Fruit fly (Drosophila melanogaster) whole organism, embryonic: Measurements from ENCODE around the gene lectin-37Db.

ENCODE experiments used
- Antp ChIP-seq: fragments of 200-800 bp; sonication (Bioruptor generic); optimal IDR thresholded peaks from 3 replicates; lab custom pipeline; 2016; ENCODE audit warnings: missing biosample characterization, missing genetic modification characterization
- CG10209 ChIP-seq: fragments of 200-800 bp; sonication (Bioruptor generic); optimal IDR thresholded peaks from 3 replicates; lab custom pipeline; 2017; ENCODE audit warnings: missing biosample characterization, mild to moderate bottlenecking, missing genetic modification characterization, missing genetic modification reagents
- CG10321 ChIP-seq: fragments of 200-800 bp; sonication (Bioruptor generic); IDR thresholded peaks from 2 replicates; pipeline ENCODE4 v1.3.6; 2022; ENCODE audit warnings: missing biosample characterization, missing genetic modification characterization
- CG10543 ChIP-seq: fragments of 200-800 bp; sonication (Bioruptor generic); optimal IDR thresholded peaks from 3 replicates; lab custom pipeline; 2017; ENCODE audit warnings: missing biosample characterization, mild to moderate bottlenecking, missing genetic modification characterization, moderate library complexity
- CG11247 ChIP-seq: fragments of 200-800 bp; sonication (Bioruptor generic); IDR thresholded peaks from 2 replicates; pipeline ENCODE4 v1.3.6; 2022; ENCODE audit warnings: missing biosample characterization, missing genetic modification characterization
- CG11456 ChIP-seq: fragments of 200-800 bp; sonication (Bioruptor generic); IDR thresholded peaks from 3 replicates; pipeline ENCODE4 v1.3.6; 2022; ENCODE audit warnings: missing biosample characterization, missing genetic modification characterization
- CG11504 ChIP-seq: fragments of 200-800 bp; sonication (Bioruptor generic); optimal IDR thresholded peaks from 3 replicates; lab custom pipeline; 2019; ENCODE audit warnings: missing biosample characterization, mild to moderate bottlenecking, missing genetic modification characterization, moderate library complexity
- CG11695 ChIP-seq: fragments of 200-800 bp; sonication (Bioruptor generic); IDR thresholded peaks from 3 replicates; pipeline ENCODE4 v1.3.6; 2022; ENCODE audit warnings: missing biosample characterization, missing genetic modification characterization
- CG12155 ChIP-seq: fragments of 200-800 bp; sonication (Bioruptor generic); optimal IDR thresholded peaks from 3 replicates; lab custom pipeline; 2016; ENCODE audit warnings: missing biosample characterization, missing genetic modification characterization
- CG12659 ChIP-seq: fragments of 200-800 bp; sonication (Bioruptor generic); optimal IDR thresholded peaks from 3 replicates; lab custom pipeline; 2017; ENCODE audit warnings: mild to moderate bottlenecking, missing biosample characterization, missing genetic modification reagents, missing genetic modification characterization
- CG16815 ChIP-seq: fragments of 200-800 bp; sonication (Bioruptor generic); optimal IDR thresholded peaks from 3 replicates; lab custom pipeline; 2017; ENCODE audit warnings: missing biosample characterization, mild to moderate bottlenecking, missing genetic modification characterization
- CG2712 ChIP-seq: fragments of 200-800 bp; optimal IDR thresholded peaks from 3 replicates; lab custom pipeline; 2019; ENCODE audit warnings: missing biosample characterization, mild to moderate bottlenecking, missing genetic modification characterization, moderate library complexity
- CG3065 ChIP-seq: fragments of 200-800 bp; sonication (Bioruptor generic); optimal IDR thresholded peaks from 2 replicates; lab custom pipeline; 2016; ENCODE audit warnings: missing biosample characterization, missing genetic modification characterization
- CG31441 ChIP-seq: fragments of 200-800 bp; sonication (Bioruptor generic); IDR thresholded peaks from 2 replicates; pipeline ENCODE4 v1.3.6; 2022; ENCODE audit warnings: missing biosample characterization, missing genetic modification characterization
- CG3407 ChIP-seq: fragments of 200-800 bp; sonication (Bioruptor generic); optimal IDR thresholded peaks from 2 replicates; lab custom pipeline; 2018; ENCODE audit warnings: missing biosample characterization, mild to moderate bottlenecking, missing genetic modification characterization
- CG34224 ChIP-seq: fragments of 200-800 bp; sonication (Bioruptor generic); IDR thresholded peaks from 3 replicates; pipeline ENCODE4 v1.3.6; 2022; ENCODE audit warnings: missing biosample characterization, missing genetic modification characterization; ENCODE audit not compliant: partially characterized antibody
- CG3995 ChIP-seq: fragments of 200-800 bp; sonication (Bioruptor generic); optimal IDR thresholded peaks from 3 replicates; lab custom pipeline; 2016; ENCODE audit warnings: missing biosample characterization, missing genetic modification characterization
- CG42726 ChIP-seq: fragments of 200-800 bp; sonication (Bioruptor generic); IDR thresholded peaks from 2 replicates; pipeline ENCODE4 v1.3.6; 2022; ENCODE audit warnings: missing biosample characterization, missing genetic modification characterization; ENCODE audit not compliant: partially characterized antibody
- CG4854 ChIP-seq: fragments of 200-800 bp; sonication (Bioruptor generic); optimal IDR thresholded peaks from 2 replicates; lab custom pipeline; 2016; ENCODE audit warnings: missing biosample characterization, missing genetic modification characterization, inconsistent platforms
- CG6791 ChIP-seq: fragments of 200-800 bp; sonication (Bioruptor generic); IDR thresholded peaks from 3 replicates; pipeline ENCODE4 v1.3.6; 2022; ENCODE audit warnings: missing biosample characterization, missing genetic modification characterization; ENCODE audit not compliant: partially characterized antibody
- CG7372 ChIP-seq: fragments of 200-800 bp; sonication (Bioruptor generic); IDR thresholded peaks from 2 replicates; pipeline ENCODE4 v1.3.6; 2022; ENCODE audit warnings: missing biosample characterization, missing genetic modification characterization
- CG7963 ChIP-seq: fragments of 200-800 bp; sonication (Bioruptor generic); IDR thresholded peaks from 3 replicates; pipeline ENCODE4 v1.3.6; 2022; ENCODE audit warnings: missing biosample characterization, missing genetic modification characterization; ENCODE audit not compliant: partially characterized antibody
- CG8944 ChIP-seq: fragments of 200-800 bp; sonication (Bioruptor generic); optimal IDR thresholded peaks from 3 replicates; lab custom pipeline; 2016; ENCODE audit warnings: missing biosample characterization, missing genetic modification characterization
- Chrac-16 ChIP-seq: fragments of 200-800 bp; sonication (Bioruptor generic); optimal IDR thresholded peaks from 3 replicates; lab custom pipeline; 2016; ENCODE audit warnings: missing biosample characterization, missing genetic modification characterization
- Dfd ChIP-seq, 2 experiments: fragments of >200 bp; optimal IDR thresholded peaks; 2 replicates each; lab custom pipeline; 2017; ENCODE audit warnings: missing biosample characterization in 2 of 2, missing genetic modification characterization in 2 of 2
- E2f2 ChIP-seq: fragments of 200-800 bp; sonication (Bioruptor generic); IDR thresholded peaks from 2 replicates; pipeline ENCODE4 v1.3.6; 2022; ENCODE audit warnings: missing biosample characterization, missing genetic modification characterization
- Gug ChIP-seq: fragments of 200-800 bp; sonication (Bioruptor generic); IDR thresholded peaks from 4 replicates; pipeline ENCODE4 v1.3.6; 2022; ENCODE audit warnings: missing biosample characterization, missing genetic modification characterization
- HLH4C ChIP-seq: fragments of 200-800 bp; sonication (Bioruptor generic); IDR thresholded peaks from 3 replicates; pipeline ENCODE4 v1.3.6; 2022; ENCODE audit warnings: missing biosample characterization, missing genetic modification characterization; ENCODE audit not compliant: partially characterized antibody
- Lim3 ChIP-seq: fragments of 200-800 bp; sonication (Bioruptor generic); IDR thresholded peaks from 2 replicates; pipeline ENCODE4 v1.3.6; 2022; ENCODE audit warnings: missing biosample characterization, missing genetic modification characterization
- Nf-YC ChIP-seq: fragments of 200-800 bp; optimal IDR thresholded peaks from 3 replicates; lab custom pipeline; 2019; ENCODE audit warnings: missing biosample characterization, mild to moderate bottlenecking, missing genetic modification characterization, moderate library complexity
- Oli ChIP-seq: fragments of 200-800 bp; sonication (Bioruptor generic); optimal IDR thresholded peaks from 2 replicates; lab custom pipeline; 2018; ENCODE audit warnings: missing biosample characterization, mild to moderate bottlenecking, missing genetic modification characterization, moderate library complexity
- YL-1 ChIP-seq: fragments of 200-800 bp; sonication (Bioruptor generic); optimal IDR thresholded peaks from 3 replicates; lab custom pipeline; 2017; ENCODE audit warnings: missing biosample characterization, mild to moderate bottlenecking, missing genetic modification characterization
- ash1 ChIP-seq: fragments of 200-800 bp; sonication (Bioruptor generic); optimal IDR thresholded peaks from 2 replicates; lab custom pipeline; 2018; ENCODE audit warnings: missing biosample characterization, mild to moderate bottlenecking, missing genetic modification characterization
- bsh ChIP-seq, 2 experiments: fragments of 200-800 bp; sonication (Bioruptor generic); optimal IDR thresholded peaks; 2 replicates each; lab custom pipeline; 2017 to 2018; ENCODE audit warnings: mild to moderate bottlenecking in 2 of 2, missing biosample characterization in 2 of 2, missing genetic modification characterization in 2 of 2, moderate library complexity in 1 of 2
- cad ChIP-seq: fragments of >200 bp; optimal IDR thresholded peaks from 2 replicates; lab custom pipeline; 2017; ENCODE audit warnings: missing biosample characterization, missing genetic modification characterization
- crol ChIP-seq: fragments of 200-800 bp; sonication (Bioruptor generic); IDR thresholded peaks from 2 replicates; pipeline ENCODE4 v1.3.6; 2022; ENCODE audit warnings: missing biosample characterization, missing genetic modification characterization
- dmrt99B ChIP-seq: fragments of 200-800 bp; sonication (Bioruptor generic); optimal IDR thresholded peaks from 2 replicates; lab custom pipeline; 2018; ENCODE audit warnings: missing biosample characterization, mild to moderate bottlenecking, missing genetic modification characterization, moderate library complexity
- h ChIP-seq: fragments of >200 bp; optimal IDR thresholded peaks from 2 replicates; lab custom pipeline; 2017
- inv ChIP-seq: fragments of 200-800 bp; sonication (Bioruptor generic); IDR thresholded peaks from 2 replicates; pipeline ENCODE4 v1.3.6; 2022; ENCODE audit warnings: missing biosample characterization, missing genetic modification characterization; ENCODE audit not compliant: partially characterized antibody
- ken ChIP-seq: fragments of 200-800 bp; sonication (Bioruptor generic); IDR thresholded peaks from 3 replicates; pipeline ENCODE4 v1.3.6; 2022; ENCODE audit warnings: missing biosample characterization, missing genetic modification characterization
- maf-S ChIP-seq: fragments of 200-800 bp; sonication (Bioruptor generic); optimal IDR thresholded peaks from 2 replicates; lab custom pipeline; 2016; ENCODE audit warnings: missing biosample characterization, missing genetic modification characterization
- mam ChIP-seq: fragments of 200-800 bp; sonication (Bioruptor generic); optimal IDR thresholded peaks from 3 replicates; lab custom pipeline; 2016; ENCODE audit warnings: missing biosample characterization, missing genetic modification characterization
- run ChIP-seq: fragments of 200-800 bp; sonication (Bioruptor generic); optimal IDR thresholded peaks from 3 replicates; lab custom pipeline; 2018; ENCODE audit warnings: missing biosample characterization, mild to moderate bottlenecking, missing genetic modification characterization
- tap ChIP-seq: fragments of 200-800 bp; optimal IDR thresholded peaks from 3 replicates; lab custom pipeline; 2019; ENCODE audit warnings: missing biosample characterization, mild to moderate bottlenecking, missing genetic modification characterization, moderate library complexity
- ttk ChIP-seq: fragments of 200-800 bp; sonication (Bioruptor generic); IDR thresholded peaks from 2 replicates; pipeline ENCODE4 v2.1.2; 2022; ENCODE audit warnings: missing biosample characterization, missing genetic modification characterization
- vvl ChIP-seq: fragments of 200-800 bp; sonication (Bioruptor generic); IDR thresholded peaks from 2 replicates; pipeline ENCODE4 v1.3.6; 2022; ENCODE audit warnings: missing biosample characterization, missing genetic modification characterization
- wdn ChIP-seq: fragments of 200-800 bp; sonication (Bioruptor generic); IDR thresholded peaks from 2 replicates; pipeline ENCODE4 v1.3.6; 2022; ENCODE audit warnings: missing biosample characterization, missing genetic modification characterization
- z ChIP-seq: fragments of 200-800 bp; sonication (Bioruptor generic); IDR thresholded peaks from 3 replicates; pipeline ENCODE4 v1.3.6; 2022; ENCODE audit warnings: missing biosample characterization, missing genetic modification characterization
- zfh2 ChIP-seq: fragments of 200-800 bp; sonication (Bioruptor generic); optimal IDR thresholded peaks from 2 replicates; lab custom pipeline; 2016; ENCODE audit warnings: missing biosample characterization, missing genetic modification characterization

Gene lectin-37Db

DNA sequence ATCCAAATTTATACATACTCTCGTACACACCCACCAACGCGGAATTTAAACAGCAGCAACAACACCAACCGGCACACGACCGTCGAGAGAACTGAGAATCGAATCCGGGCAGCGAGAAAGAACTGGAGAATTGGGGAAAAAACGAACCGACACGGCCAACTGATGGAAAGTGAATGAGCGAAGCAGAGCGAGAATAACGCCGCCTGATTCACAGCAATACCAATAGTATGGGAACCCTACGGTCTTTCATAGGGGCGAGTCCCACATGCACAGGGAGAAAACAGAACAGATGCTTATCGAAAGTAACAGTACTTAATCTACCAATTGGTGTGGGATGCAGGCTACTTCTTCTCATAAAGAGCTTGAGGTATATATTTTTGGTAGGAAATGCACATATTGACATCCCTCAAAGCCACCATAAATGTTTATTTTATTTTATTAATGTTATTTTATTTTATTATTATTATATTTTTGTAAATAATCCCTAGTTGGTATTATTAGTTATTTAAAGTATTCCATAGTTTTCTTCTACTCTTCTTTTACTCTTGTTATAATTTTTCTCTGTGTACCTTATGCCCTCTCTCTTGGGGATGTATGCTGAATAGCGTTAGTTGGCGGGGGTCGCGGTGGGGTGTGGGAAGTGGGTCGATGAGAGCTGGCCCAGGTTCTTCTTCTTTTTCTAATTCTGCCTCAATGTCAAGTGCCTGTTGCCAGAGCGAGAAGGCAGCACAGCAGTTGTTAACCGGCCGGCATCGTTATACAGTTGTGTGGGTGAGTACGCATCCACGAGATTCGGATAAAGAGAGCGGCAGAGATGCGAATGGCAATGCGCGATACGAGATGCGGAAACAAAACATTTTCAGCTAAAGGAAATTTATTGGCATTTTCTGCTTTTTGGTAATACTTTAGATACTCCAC, 20.3 kb upstream of the lectin-37Db start, which contains the start of gene CG17544 (continued):
- TF ChIP-seq Gug (GFP tag; lab: Robert Waterston, UW) (peak; percentile 39; the same call in 2 of the 4 replicates), Nf-YC (tag; lab: Kevin White, UChicago) (peak; percentile 80), run (tag; lab: Kevin White, UChicago) (peak; percentile 50), Chrac-16 (GFP tag; lab: Kevin White, UChicago) (peak; percentile 59), tap (tag; lab: Kevin White, UChicago) (peak; percentile 72), CG11456 (GFP tag; lab: Robert Waterston, UW) (no peak), CG8944 (GFP tag; lab: Kevin White, UChicago) (peak; percentile 33), Oli (tag; lab: Kevin White, UChicago) (peak; percentile 85), CG34224 (GFP tag; lab: Robert Waterston, UW) (peak; percentile 48; the same call in 2 of the 3 replicates), CG10209 (GFP tag; lab: Kevin White, UChicago) (peak; percentile 86), CG10321 (GFP tag; lab: Robert Waterston, UW) (peak; percentile 90), HLH4C (GFP tag; lab: Robert Waterston, UW) (no peak), CG7963 (GFP tag; lab: Robert Waterston, UW) (no peak), wdn (GFP tag; lab: Robert Waterston, UW) (peak; percentile 42), CG10543 (GFP tag; lab: Kevin White, UChicago) (peak; percentile 92), dmrt99B (tag; lab: Kevin White, UChicago) (peak; percentile 86), Antp (peak; percentile 57), crol (GFP tag; lab: Robert Waterston, UW) (peak; percentile 99), ash1 (GFP tag; lab: Kevin White, UChicago) (no peak), CG11695 (GFP tag; lab: Robert Waterston, UW) (0 out of 3 replicates have a peak, but pooled peaks have one; percentile 64), z (GFP tag; lab: Robert Waterston, UW) (no peak), CG6791 (GFP tag; lab: Robert Waterston, UW) (peak; percentile 32; the same call in 1 of the 3 replicates), CG7372 (GFP tag; lab: Robert Waterston, UW) (peak; percentile 25), maf-S (GFP tag; lab: Kevin White, UChicago) (no peak), CG11247 (GFP tag; lab: Robert Waterston, UW) (no peak), CG42726 (no peak), mam (GFP tag; lab: Kevin White, UChicago) (peak; percentile 63), YL-1 (GFP tag; lab: Kevin White, UChicago) (peak; percentile 31), CG11504 (peak; percentile 86), CG12659 (GFP tag; lab: Kevin White, UChicago) (peak; percentile 82), CG12155 (GFP tag; lab: Kevin White, UChicago) (peak; percentile 54), CG4854 (GFP tag; lab: Kevin White, UChicago) (no peak), ttk (peak; percentile 79), ken (no peak; the same call in 2 of the 3 replicates), Dfd (GFP tag; optimal IDR thresholded peaks at IDR 0.05; lab: Kevin White, UChicago) (no peak), h (no peak), bsh (GFP tag; optimal IDR thresholded peaks at IDR 0.05; lab: Kevin White, UChicago) (peak; percentile 72 to 86), CG3407 (GFP tag; lab: Kevin White, UChicago) (peak; percentile 36), cad (GFP tag; lab: Kevin White, UChicago) (no peak), CG2712 (peak; percentile 89), CG3995 (GFP tag; lab: Kevin White, UChicago) (no peak), CG16815 (GFP tag; lab: Kevin White, UChicago) (peak; percentile 80), vvl (peak; percentile 55), E2f2 (peak; percentile 49; the same call in 1 of the 2 replicates), CG31441 (GFP tag; lab: Robert Waterston, UW) (peak; percentile 75), CG3065 (GFP tag; lab: Kevin White, UChicago) (peak; percentile 33), zfh2 (peak; percentile 58), inv (GFP tag; lab: Robert Waterston, UW) (no peak), Lim3 (GFP tag; lab: Robert Waterston, UW) (no peak)
